Worm (Caenorhabditis elegans): ENCODE data around the gene ztf-22.

DNA sequence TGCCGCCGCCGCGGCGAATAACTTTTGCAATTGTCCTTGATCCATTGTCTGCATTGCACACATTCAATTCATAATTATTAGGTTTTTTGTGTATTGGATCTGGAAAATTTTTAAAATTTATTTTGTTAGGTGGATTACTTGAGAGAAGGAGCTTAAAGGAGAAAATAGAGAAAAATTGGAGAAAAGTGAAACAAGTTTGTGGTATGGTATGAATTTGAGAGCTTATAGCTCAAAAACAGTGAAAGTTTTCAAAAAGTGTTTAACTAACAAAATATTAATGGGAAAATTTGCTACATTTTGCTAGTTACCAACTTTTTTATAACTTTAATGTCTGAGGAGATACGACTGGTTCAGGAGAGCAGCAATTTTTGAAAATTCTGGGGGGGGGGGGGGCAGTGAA is at the start of gene ztf-22:
- TF ChIP-seq ama-1 (optimal IDR thresholded peaks at IDR 0.05) (no peak), skn-1 (tag; optimal IDR thresholded peaks at IDR 0.05) (no peak), pqm-1 (tag; optimal IDR thresholded peaks at IDR 0.05) (no peak), mes-2 (tag; optimal IDR thresholded peaks at IDR 0.05; ENCODE audit: poor library complexity, severe bottlenecking) (no peak), unc-62 (GFP tag; optimal IDR thresholded peaks at IDR 0.05 in 1 of 2) (no peak), unc-62 (tag; optimal IDR thresholded peaks at IDR 0.05) (no peak), ceh-28 (tag; optimal IDR thresholded peaks at IDR 0.05) (no peak), mdl-1 (tag; optimal IDR thresholded peaks at IDR 0.05) (no peak), egl-43 (GFP tag; IDR thresholded peaks at IDR 0.05) (no peak), spr-1 (tag; optimal IDR thresholded peaks at IDR 0.05) (no peak), ceh-82 (tag; optimal IDR thresholded peaks at IDR 0.05) (no peak), php-3 (GFP tag; IDR thresholded peaks at IDR 0.05) (no peak), snpc-1.2 (GFP tag; IDR thresholded peaks at IDR 0.05) (no peak)

Data from whole organism, L4 larva.